Worm (Caenorhabditis elegans) whole organism, L4/young adult: ENCODE measurements around the gene T05C7.9.
"Not testable (repeated sequence)": the region's sequence is repeated elsewhere in the genome, so short reads cannot be mapped to it uniquely, and the experiment has no call there.

ENCODE experiments used
- W03F9.2 ChIP-seq: fragments of 150-350 bp; optimal IDR thresholded peaks from 2 replicates; lab custom pipeline; 2014; ENCODE audit warnings: missing biosample characterization, missing genetic modification characterization
- dao-5 ChIP-seq: sonication (generic microtip); optimal IDR thresholded peaks from 2 replicates; lab custom pipeline; 2016; ENCODE audit warnings: missing genotype, missing genetic modification characterization, moderate library complexity, missing compliant biosample characterization
- him-1 ChIP-seq: sonication (generic microtip); optimal IDR thresholded peaks from 2 replicates; lab custom pipeline; 2016; ENCODE audit warnings: missing genotype, missing genetic modification reagents, missing genetic modification characterization, missing compliant biosample characterization

Gene T05C7.9

ce11 chrIV:89991-90390 is 10.9 kb downstream of the T05C7.9 start, which contains the start of gene scl-23:
Gene scl-23, minus strand, starts transcription at chrIV:90091.
- TF ChIP-seq dao-5 (no peak), W03F9.2 (tag; lab: Kevin White, UChicago) (no peak)

ce11 chrIV:91680-92079 is 12.6 kb downstream of the T05C7.9 start, which contains the start of gene tpa-1:
Gene tpa-1, plus strand, starts transcription at chrIV:91980.
- no peak for TF ChIP-seq dao-5
- TF ChIP-seq W03F9.2 (tag; lab: Kevin White, UChicago), result no peak
- TF ChIP-seq him-1, result no peak

ce11 chrIV:97681-98080 is 18.6 kb downstream of the T05C7.9 start:
- TF ChIP-seq him-1 (no peak), W03F9.2 (tag; lab: Kevin White, UChicago) (no peak), dao-5 (no peak)

- TF ChIP-seq him-1 (no peak), dao-5 (no peak), W03F9.2 (tag; lab: Kevin White, UChicago) (no peak)
Observed at ce11 chrIV:102848-103247, 23.8 kb downstream of the T05C7.9 start.

ce11 chrIV:109307-109706 is 30.2 kb downstream of the T05C7.9 start, which contains the start of gene B0545.4:
Gene B0545.4, minus strand, starts transcription at chrIV:109407.
- TF ChIP-seq him-1 (no peak), dao-5 (no peak), W03F9.2 (tag; lab: Kevin White, UChicago) (no peak)

ce11 chrIV:111377-111776 is 32.3 kb downstream of the T05C7.9 start, which contains the start of gene F29C4.4:
Gene F29C4.4, plus strand, starts transcription at chrIV:111677.
- not testable (repeated sequence) for TF ChIP-seq him-1; W03F9.2 (tag; lab: Kevin White, UChicago); dao-5

- TF ChIP-seq W03F9.2 (tag; lab: Kevin White, UChicago) (no peak), dao-5 (no peak), him-1 (no peak)
Observed at ce11 chrIV:118786-119185, 39.7 kb downstream of the T05C7.9 start.

- TF ChIP-seq dao-5, result no peak
- TF ChIP-seq him-1, result no peak
- no peak for TF ChIP-seq W03F9.2 (tag; lab: Kevin White, UChicago)
Observed at ce11 chrIV:119792-120191, 40.7 kb downstream of the T05C7.9 start.

ce11 chrIV:121607-122006 is 42.5 kb downstream of the T05C7.9 start, which contains the start of gene tut-1:
Gene tut-1, minus strand, starts transcription at chrIV:121707.
- TF ChIP-seq him-1 (no peak), dao-5 (no peak), W03F9.2 (tag; lab: Kevin White, UChicago) (no peak)

ce11 chrIV:125881-126781 is 47.1 kb downstream of the T05C7.9 start, which contains the start of the genes grld-1 and cox-6C:
Gene grld-1, minus strand, starts transcription at chrIV:125931.
Gene cox-6C, plus strand, starts transcription at chrIV:126731.
- TF ChIP-seq W03F9.2 (tag; lab: Kevin White, UChicago), result peak; percentile 82
- TF ChIP-seq him-1, result no peak

ce11 chrIV:128525-128924 is 49.4 kb downstream of the T05C7.9 start:
- TF ChIP-seq W03F9.2 (tag; lab: Kevin White, UChicago) (no peak), him-1 (no peak), dao-5 (no peak)
